Fruit fly (Drosophila melanogaster) whole organism, embryonic: ENCODE measurements around the gene Coq7.
A peak's percentile ranks its signal among the peaks of the same experiment; 100 is the strongest.

ENCODE experiments used
- Adf1 ChIP-seq: fragments of 200-800 bp; sonication (Bioruptor generic); IDR thresholded peaks from 2 replicates; pipeline ENCODE4 v1.3.6; 2022; ENCODE audit warnings: missing biosample characterization, missing genetic modification characterization
- Asciz ChIP-seq: fragments of 200-800 bp; sonication (Bioruptor generic); optimal IDR thresholded peaks from 2 replicates; lab custom pipeline; 2017; ENCODE audit warnings: missing biosample characterization, mild to moderate bottlenecking, missing genetic modification characterization, missing genetic modification reagents
- Awh ChIP-seq: fragments of 200-800 bp; sonication (Bioruptor generic); IDR thresholded peaks from 2 replicates; pipeline ENCODE4, ENCODE4 v1.3.6; 2022; ENCODE audit warnings: missing biosample characterization, missing genetic modification characterization
- CG10366 ChIP-seq: fragments of 200-800 bp; sonication (Bioruptor generic); IDR thresholded peaks from 2 replicates; pipeline ENCODE4 v1.3.6; 2022; ENCODE audit warnings: missing biosample characterization, missing genetic modification characterization
- CG13624 ChIP-seq: fragments of 200-800 bp; sonication (Bioruptor generic); optimal IDR thresholded peaks from 2 replicates; lab custom pipeline; 2016; ENCODE audit warnings: missing biosample characterization, missing genetic modification characterization
- CG14441 ChIP-seq: fragments of 200-800 bp; sonication (Bioruptor generic); IDR thresholded peaks from 2 replicates; pipeline ENCODE4 v1.3.6; 2022; ENCODE audit warnings: missing biosample characterization, missing genetic modification characterization
- CG14710 ChIP-seq: fragments of 200-800 bp; sonication (Bioruptor generic); optimal IDR thresholded peaks from 3 replicates; lab custom pipeline; 2019; ENCODE audit warnings: missing biosample characterization, mild to moderate bottlenecking, missing genetic modification characterization, moderate library complexity
- CG14965 ChIP-seq: fragments of 200-800 bp; sonication (Bioruptor generic); optimal IDR thresholded peaks from 2 replicates; lab custom pipeline; 2016; ENCODE audit warnings: missing biosample characterization, missing genetic modification characterization, borderline replicate concordance
- CG15269 ChIP-seq: fragments of 200-800 bp; sonication (Bioruptor generic); optimal IDR thresholded peaks from 2 replicates; lab custom pipeline; 2018; ENCODE audit warnings: missing biosample characterization, mild to moderate bottlenecking, missing genetic modification characterization, moderate library complexity
- CG18599 ChIP-seq: fragments of 200-800 bp; sonication (Bioruptor generic); optimal IDR thresholded peaks from 3 replicates; lab custom pipeline; 2017; ENCODE audit warnings: missing biosample characterization, missing genetic modification characterization, mild to moderate bottlenecking, moderate library complexity, missing genetic modification reagents
- CG2199 ChIP-seq: fragments of 200-800 bp; sonication (Bioruptor generic); IDR thresholded peaks from 3 replicates; pipeline ENCODE4 v1.3.6; 2022; ENCODE audit warnings: missing biosample characterization, missing genetic modification characterization
- CG3065 ChIP-seq: fragments of 200-800 bp; sonication (Bioruptor generic); optimal IDR thresholded peaks from 2 replicates; lab custom pipeline; 2016; ENCODE audit warnings: missing biosample characterization, missing genetic modification characterization
- CG31388 ChIP-seq: fragments of 200-800 bp; sonication (Bioruptor generic); optimal IDR thresholded peaks from 2 replicates; lab custom pipeline; 2016; ENCODE audit warnings: missing biosample characterization, missing genetic modification characterization
- CG3163 ChIP-seq: fragments of 200-800 bp; sonication (Bioruptor generic); optimal IDR thresholded peaks from 3 replicates; lab custom pipeline; 2016; ENCODE audit warnings: missing biosample characterization, missing genetic modification characterization
- CG32767 ChIP-seq: fragments of 200-800 bp; sonication (Bioruptor generic); IDR thresholded peaks from 2 replicates; pipeline ENCODE4 v1.3.6; 2022; ENCODE audit warnings: missing biosample characterization, missing genetic modification characterization
- CG43689 ChIP-seq: fragments of 200-800 bp; sonication (Bioruptor generic); IDR thresholded peaks from 2 replicates; pipeline ENCODE4 v1.3.6; 2022; ENCODE audit warnings: missing biosample characterization, missing genetic modification characterization
- CG6813 ChIP-seq: fragments of 200-800 bp; sonication (Bioruptor generic); optimal IDR thresholded peaks from 2 replicates; lab custom pipeline; 2017; ENCODE audit warnings: missing biosample characterization, missing genetic modification characterization, mild to moderate bottlenecking, moderate library complexity, missing genetic modification reagents
- Camta ChIP-seq: fragments of 200-800 bp; sonication (Bioruptor generic); optimal IDR thresholded peaks from 2 replicates; lab custom pipeline; 2016; ENCODE audit warnings: missing biosample characterization, missing genetic modification characterization
- CoRest ChIP-seq: fragments of 200-800 bp; sonication (Bioruptor generic); optimal IDR thresholded peaks from 3 replicates; lab custom pipeline; 2018; ENCODE audit warnings: missing biosample characterization, mild to moderate bottlenecking, missing genetic modification characterization, moderate library complexity
- Dip2 ChIP-seq: fragments of 200-800 bp; sonication (Bioruptor generic); IDR thresholded peaks from 2 replicates; pipeline ENCODE4 v1.3.6; 2022; ENCODE audit warnings: missing biosample characterization, missing genetic modification characterization
- Dip3 ChIP-seq: fragments of 200-800 bp; sonication (Bioruptor generic); optimal IDR thresholded peaks from 3 replicates; lab custom pipeline; 2016; ENCODE audit warnings: missing biosample characterization, missing genetic modification characterization
- Doc2 ChIP-seq: fragments of 200-800 bp; sonication (Bioruptor generic); IDR thresholded peaks from 2 replicates; pipeline ENCODE4 v1.3.6; 2022; ENCODE audit warnings: missing biosample characterization, missing genetic modification characterization
- Dp ChIP-seq: fragments of 200-800 bp; sonication (Bioruptor generic); optimal IDR thresholded peaks from 2 replicates; lab custom pipeline; 2018; ENCODE audit warnings: missing biosample characterization, mild to moderate bottlenecking, missing genetic modification characterization, moderate library complexity
- Gug ChIP-seq: fragments of 200-800 bp; sonication (Bioruptor generic); IDR thresholded peaks from 4 replicates; pipeline ENCODE4 v1.3.6; 2022; ENCODE audit warnings: missing biosample characterization, missing genetic modification characterization
- HHEX ChIP-seq: fragments of 200-800 bp; sonication (Bioruptor generic); optimal IDR thresholded peaks from 3 replicates; lab custom pipeline; 2017; ENCODE audit warnings: missing biosample characterization, mild to moderate bottlenecking, missing genetic modification characterization, missing genetic modification reagents
- Hr51 ChIP-seq, 2 experiments: fragments of 200-800 bp; sonication (Bioruptor generic); optimal IDR thresholded peaks; 2 replicates in 1 of 2; 3 replicates in 1 of 2; lab custom pipeline; 2016 to 2018; ENCODE audit warnings: missing biosample characterization in 2 of 2, missing genetic modification characterization in 2 of 2, mild to moderate bottlenecking in 1 of 2, moderate library complexity in 1 of 2
- MBD-R2 ChIP-seq: fragments of 200-800 bp; sonication (Bioruptor generic); IDR thresholded peaks from 2 replicates; pipeline ENCODE4 v1.3.6; 2022; ENCODE audit warnings: missing biosample characterization, missing genetic modification characterization
- MESR4 ChIP-seq: fragments of 200-800 bp; sonication (Bioruptor generic); optimal IDR thresholded peaks from 2 replicates; lab custom pipeline; 2018; ENCODE audit warnings: missing biosample characterization, mild to moderate bottlenecking, missing genetic modification characterization, moderate library complexity
- NK7.1 ChIP-seq: fragments of 200-800 bp; sonication (Bioruptor generic); optimal IDR thresholded peaks from 3 replicates; lab custom pipeline; 2016; ENCODE audit warnings: missing biosample characterization, missing genetic modification characterization
- Sry-δ ChIP-seq: fragments of 200-800 bp; sonication (Bioruptor generic); optimal IDR thresholded peaks from 2 replicates; lab custom pipeline; 2016; ENCODE audit warnings: missing biosample characterization, missing genetic modification characterization
- Usf ChIP-seq: fragments of 200-800 bp; sonication (Bioruptor generic); optimal IDR thresholded peaks from 2 replicates; lab custom pipeline; 2017; ENCODE audit warnings: missing genotype, missing biosample characterization, missing genetic modification characterization
- cas ChIP-seq: fragments of 200-800 bp; sonication (Bioruptor generic); IDR thresholded peaks from 2 replicates; pipeline ENCODE4 v1.3.6; 2022; ENCODE audit warnings: missing biosample characterization, missing genetic modification characterization
- crol ChIP-seq: fragments of 200-800 bp; sonication (Bioruptor generic); IDR thresholded peaks from 2 replicates; pipeline ENCODE4 v1.3.6; 2022; ENCODE audit warnings: missing biosample characterization, missing genetic modification characterization
- dmrt99B ChIP-seq: fragments of 200-800 bp; sonication (Bioruptor generic); optimal IDR thresholded peaks from 2 replicates; lab custom pipeline; 2018; ENCODE audit warnings: missing biosample characterization, mild to moderate bottlenecking, missing genetic modification characterization, moderate library complexity
- gsb-n ChIP-seq: fragments of 200-800 bp; sonication (Bioruptor generic); optimal IDR thresholded peaks from 3 replicates; lab custom pipeline; 2018; ENCODE audit warnings: missing biosample characterization, mild to moderate bottlenecking, missing genetic modification characterization
- hkb ChIP-seq, 2 experiments: fragments of 200-800 bp in 1 of 2; fragments of >200 bp in 1 of 2; sonication (Bioruptor generic) in 1 of 2; IDR thresholded peaks in 1 of 2; optimal IDR thresholded peaks in 1 of 2; 2 replicates each; pipeline versions ENCODE4 v1.3.6 to Lab custom; 2017 to 2022; ENCODE audit warnings: missing biosample characterization in 1 of 2, missing genetic modification characterization in 1 of 2
- oc ChIP-seq: fragments of 200-800 bp; sonication (Bioruptor generic); optimal IDR thresholded peaks from 2 replicates; lab custom pipeline; 2018; ENCODE audit warnings: missing biosample characterization, mild to moderate bottlenecking, missing genetic modification characterization, moderate library complexity
- onecut ChIP-seq: fragments of 200-800 bp; sonication (Bioruptor generic); IDR thresholded peaks from 2 replicates; pipeline ENCODE4 v1.3.6; 2022; ENCODE audit warnings: missing biosample characterization, missing genetic modification characterization
- psq ChIP-seq: fragments of 200-800 bp; sonication (Bioruptor generic); optimal IDR thresholded peaks from 2 replicates; lab custom pipeline; 2017; ENCODE audit warnings: missing biosample characterization, missing genetic modification characterization
- rib ChIP-seq: fragments of 200-800 bp; sonication (Bioruptor generic); IDR thresholded peaks from 2 replicates; pipeline ENCODE4 v1.3.6; 2022; ENCODE audit warnings: missing biosample characterization, missing genetic modification characterization
- row ChIP-seq: fragments of 200-800 bp; sonication (Bioruptor generic); IDR thresholded peaks from 3 replicates; pipeline ENCODE4 v1.3.6; 2022; ENCODE audit warnings: missing biosample characterization, missing genetic modification characterization
- scrt ChIP-seq: fragments of 200-800 bp; sonication (Bioruptor generic); optimal IDR thresholded peaks from 2 replicates; lab custom pipeline; 2018; ENCODE audit warnings: missing biosample characterization, mild to moderate bottlenecking, missing genetic modification characterization, moderate library complexity
- sima ChIP-seq: fragments of 200-800 bp; sonication (Bioruptor generic); optimal IDR thresholded peaks from 2 replicates; lab custom pipeline; 2016; ENCODE audit warnings: missing biosample characterization, missing genetic modification characterization
- ssp ChIP-seq: fragments of 200-800 bp; sonication (Bioruptor generic); IDR thresholded peaks from 2 replicates; pipeline ENCODE4 v1.3.6; 2022; ENCODE audit warnings: missing biosample characterization, missing genetic modification characterization
- tna ChIP-seq: fragments of 200-800 bp; sonication (Bioruptor generic); IDR thresholded peaks from 2 replicates; pipeline ENCODE4 v1.3.6; 2022; ENCODE audit warnings: missing biosample characterization, missing genetic modification characterization; ENCODE audit not compliant: partially characterized antibody
- trh ChIP-seq: fragments of 200-800 bp; sonication (Bioruptor generic); optimal IDR thresholded peaks from 2 replicates; lab custom pipeline; 2016; ENCODE audit warnings: missing biosample characterization, missing genetic modification characterization
- unpg ChIP-seq: fragments of 200-800 bp; sonication (Bioruptor generic); optimal IDR thresholded peaks from 3 replicates; lab custom pipeline; 2018; ENCODE audit warnings: missing biosample characterization, mild to moderate bottlenecking, missing genetic modification characterization, moderate library complexity
- wek ChIP-seq: fragments of 200-800 bp; sonication (Bioruptor generic); optimal IDR thresholded peaks from 3 replicates; lab custom pipeline; 2018; ENCODE audit warnings: missing biosample characterization, mild to moderate bottlenecking, missing genetic modification characterization, moderate library complexity
- z ChIP-seq: fragments of 200-800 bp; sonication (Bioruptor generic); IDR thresholded peaks from 3 replicates; pipeline ENCODE4 v1.3.6; 2022; ENCODE audit warnings: missing biosample characterization, missing genetic modification characterization
- zf30C ChIP-seq: fragments of 200-800 bp; sonication (Bioruptor generic); optimal IDR thresholded peaks from 3 replicates; lab custom pipeline; 2018; ENCODE audit warnings: missing biosample characterization, mild to moderate bottlenecking, missing genetic modification characterization

Gene Coq7

dm6 chrX:6800726-6801296, 29.8 kb downstream of the Coq7 start (continued):
- TF ChIP-seq oc (tag; lab: Kevin White, UChicago) (peak; percentile 54), CG31388 (no peak), Adf1 (GFP tag; lab: Robert Waterston, UW) (peak; percentile 78), NK7.1 (GFP tag; lab: Kevin White, UChicago) (no peak), sima (no peak), Awh (GFP tag; lab: Robert Waterston, UW) (peak; percentile 49; the same call in 1 of the 2 replicates), CG10366 (GFP tag; lab: Robert Waterston, UW) (no peak; the same call in 1 of the 2 replicates), CG15269 (tag; lab: Kevin White, UChicago) (peak; percentile 25), gsb-n (no peak), rib (GFP tag; lab: Robert Waterston, UW) (peak; percentile 68), CG18599 (GFP tag; lab: Kevin White, UChicago) (peak; percentile 66), onecut (no peak), scrt (GFP tag; lab: Kevin White, UChicago) (peak; percentile 40), CG6813 (no peak), hkb (optimal IDR thresholded peaks at IDR 0.05; lab: Kevin White, UChicago) (no peak), hkb (GFP tag; IDR thresholded peaks at IDR 0.05; lab: Robert Waterston, UW) (0 out of 2 replicates have a peak, but pooled peaks have one; percentile 10), Sry-δ (GFP tag; lab: Kevin White, UChicago) (no peak), Gug (GFP tag; lab: Robert Waterston, UW) (no peak), CG13624 (no peak), CG43689 (GFP tag; lab: Robert Waterston, UW) (no peak), trh (GFP tag; lab: Kevin White, UChicago) (no peak), crol (peak; percentile 100), CG14710 (tag; lab: Kevin White, UChicago) (peak; percentile 4), tna (GFP tag; lab: Robert Waterston, UW) (no peak), CG14441 (GFP tag; lab: Robert Waterston, UW) (peak; percentile 23; the same call in 1 of the 2 replicates), Hr51 (GFP tag; optimal IDR thresholded peaks at IDR 0.05; lab: Kevin White, UChicago) (peak in 1 of 2 experiments; percentile 61), Asciz (GFP tag; lab: Kevin White, UChicago) (no peak), wek (GFP tag; lab: Kevin White, UChicago) (no peak), CG3163 (GFP tag; lab: Kevin White, UChicago) (no peak), Usf (GFP tag; lab: Kevin White, UChicago) (no peak), MESR4 (no peak), Dip2 (no peak), CG3065 (GFP tag; lab: Kevin White, UChicago) (no peak), CG14965 (GFP tag; lab: Kevin White, UChicago) (no peak), Dip3 (no peak), CoRest (tag; lab: Kevin White, UChicago) (peak; percentile 18), unpg (peak; percentile 54), cas (GFP tag; lab: Robert Waterston, UW) (0 out of 2 replicates have a peak, but pooled peaks have one; percentile 44), z (GFP tag; lab: Robert Waterston, UW) (peak; percentile 67; the same call in 2 of the 3 replicates), HHEX (GFP tag; lab: Kevin White, UChicago) (no peak), dmrt99B (tag; lab: Kevin White, UChicago) (peak; percentile 50), CG32767 (no peak), MBD-R2 (peak; percentile 18; the same call in 1 of the 2 replicates), CG2199 (GFP tag; lab: Robert Waterston, UW) (peak; percentile 98), zf30C (GFP tag; lab: Kevin White, UChicago) (no peak), Doc2 (GFP tag; lab: Robert Waterston, UW) (no peak), row (GFP tag; lab: Robert Waterston, UW) (peak; percentile 93), Camta (GFP tag; lab: Kevin White, UChicago) (no peak), ssp (no peak), Dp (GFP tag; lab: Kevin White, UChicago) (no peak), psq (no peak)
